Worm (Caenorhabditis elegans): ENCODE results near the gene F41D9.2.
A peak's percentile ranks its signal among the peaks of the same experiment; 100 is the strongest.

DNA sequence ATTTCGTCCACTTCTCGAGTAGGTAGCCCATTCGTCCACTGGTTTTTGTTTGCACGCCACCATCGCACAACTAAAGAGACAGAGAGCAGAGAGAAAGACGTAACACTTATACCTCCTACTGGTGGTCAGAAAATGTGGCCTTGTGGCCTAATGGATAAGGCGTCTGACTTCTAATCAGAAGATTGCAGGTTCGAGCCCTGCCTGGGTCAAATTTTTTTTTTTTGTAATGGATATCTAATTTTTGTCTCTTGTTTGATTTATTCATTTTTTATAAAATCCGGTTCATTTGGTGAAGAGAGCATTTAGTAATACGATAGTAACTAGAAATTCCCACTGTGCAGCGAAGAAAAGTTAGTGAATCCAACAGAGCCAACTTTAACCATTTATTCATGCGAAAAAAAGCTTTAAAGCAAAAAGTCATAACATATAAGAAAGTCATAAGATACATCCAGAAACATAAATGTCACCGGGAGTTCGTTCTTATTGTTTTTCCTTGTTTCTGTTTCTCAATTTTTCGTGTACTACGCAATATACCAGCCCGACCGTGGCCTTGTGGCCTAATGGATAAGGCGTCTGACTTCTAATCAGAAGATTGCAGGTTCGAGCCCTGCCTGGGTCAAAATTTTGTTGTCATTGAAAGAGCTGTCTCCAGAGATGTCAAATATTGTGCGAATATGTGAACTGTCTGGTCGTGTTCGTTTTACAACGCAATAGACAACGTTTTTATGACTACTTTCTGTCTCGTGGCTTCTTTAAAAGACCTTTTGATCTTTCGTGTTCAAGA lies 1.5 kb upstream of the F41D9.2 start:
- TF ChIP-seq ces-1 (GFP tag; optimal IDR thresholded peaks at IDR 0.05) (peak; percentile 36), nhr-237 (tag; optimal IDR thresholded peaks at IDR 0.05) (no peak), unc-39 (tag; optimal IDR thresholded peaks at IDR 0.05) (no peak), sptf-1 (tag; optimal IDR thresholded peaks at IDR 0.05) (peak; percentile 88), elt-1 (tag; optimal IDR thresholded peaks at IDR 0.05; ENCODE audit: borderline replicate concordance, insufficient read depth) (no peak), lin-13 (tag; optimal IDR thresholded peaks at IDR 0.05) (no peak), elt-3 (tag; optimal IDR thresholded peaks at IDR 0.05) (no peak), lsy-2 (tag; optimal IDR thresholded peaks at IDR 0.05) (no peak), unc-62 (GFP tag; optimal IDR thresholded peaks at IDR 0.05) (peak; percentile 25), nhr-76 (tag; optimal IDR thresholded peaks at IDR 0.05) (no peak)
